Fruit fly (Drosophila melanogaster) whole organism, prepupa: ENCODE results near the gene rho.

Experiments used
- CG10631 ChIP-seq: fragments of 200-800 bp; sonication (Bioruptor generic); optimal IDR thresholded peaks from 2 replicates; lab custom pipeline; 2016; ENCODE audit warnings: missing biosample characterization, missing genetic modification characterization
- CG10669 ChIP-seq: fragments of 200-800 bp; sonication (Bioruptor generic); optimal IDR thresholded peaks from 3 replicates; lab custom pipeline; 2018; ENCODE audit warnings: missing biosample characterization, mild to moderate bottlenecking, missing genetic modification characterization, moderate library complexity
- CG11294 ChIP-seq: fragments of 200-800 bp; sonication (Bioruptor generic); IDR thresholded peaks from 2 replicates; pipeline ENCODE4 v1.3.6; 2022; ENCODE audit warnings: missing biosample characterization, missing genetic modification characterization
- CG11762 ChIP-seq: fragments of 200-800 bp; sonication (Bioruptor generic); optimal IDR thresholded peaks from 3 replicates; lab custom pipeline; 2016; ENCODE audit warnings: missing biosample characterization, missing genetic modification characterization; ENCODE audit not compliant: insufficient read depth
- CG11902 ChIP-seq: fragments of 200-800 bp; sonication (Bioruptor generic); optimal IDR thresholded peaks from 3 replicates; lab custom pipeline; 2016; ENCODE audit warnings: missing biosample characterization, missing genetic modification characterization
- CG16779 ChIP-seq: fragments of 200-800 bp; sonication (Bioruptor generic); optimal IDR thresholded peaks from 3 replicates; lab custom pipeline; 2017; ENCODE audit warnings: missing biosample characterization, mild to moderate bottlenecking, missing genetic modification characterization
- CG32006 ChIP-seq: fragments of 200-800 bp; sonication (Bioruptor generic); optimal IDR thresholded peaks from 3 replicates; lab custom pipeline; 2017; ENCODE audit warnings: missing biosample characterization, mild to moderate bottlenecking, missing genetic modification characterization
- CG34406 ChIP-seq: fragments of 200-800 bp; sonication (Bioruptor generic); optimal IDR thresholded peaks from 3 replicates; lab custom pipeline; 2016; ENCODE audit warnings: missing biosample characterization, missing genetic modification characterization
- CG4318 ChIP-seq: fragments of 200-800 bp; sonication (Bioruptor generic); optimal IDR thresholded peaks from 3 replicates; lab custom pipeline; 2017; ENCODE audit warnings: missing biosample characterization, mild to moderate bottlenecking, missing genetic modification characterization
- CG6163 ChIP-seq: fragments of 200-800 bp; sonication (Bioruptor generic); IDR thresholded peaks from 3 replicates; pipeline ENCODE4 v1.3.6; 2022; ENCODE audit warnings: missing biosample characterization, missing genetic modification characterization
- CG6276 ChIP-seq: fragments of 200-800 bp; sonication (Bioruptor generic); optimal IDR thresholded peaks from 2 replicates; lab custom pipeline; 2017; ENCODE audit warnings: missing biosample characterization, mild to moderate bottlenecking, missing genetic modification characterization
- CG6792 ChIP-seq: fragments of 200-800 bp; sonication (Bioruptor generic); optimal IDR thresholded peaks from 3 replicates; lab custom pipeline; 2016; ENCODE audit warnings: missing biosample characterization, missing genetic modification characterization
- CG6808 ChIP-seq: fragments of 200-800 bp; sonication (Bioruptor generic); optimal IDR thresholded peaks from 3 replicates; lab custom pipeline; 2017; ENCODE audit warnings: missing biosample characterization, missing genetic modification characterization, mild to moderate bottlenecking, moderate library complexity, missing genetic modification reagents
- CG6854 ChIP-seq: fragments of 200-800 bp; sonication (Bioruptor generic); optimal IDR thresholded peaks from 2 replicates; lab custom pipeline; 2017; ENCODE audit warnings: missing biosample characterization, mild to moderate bottlenecking, missing genetic modification characterization
- CG7368 ChIP-seq: fragments of 200-800 bp; sonication (Bioruptor generic); optimal IDR thresholded peaks from 3 replicates; lab custom pipeline; 2016; ENCODE audit warnings: missing biosample characterization, missing genetic modification characterization
- CG8319 ChIP-seq: fragments of 200-800 bp; sonication (Bioruptor generic); optimal IDR thresholded peaks from 3 replicates; lab custom pipeline; 2016; ENCODE audit warnings: missing biosample characterization, missing genetic modification characterization
- CG8632 ChIP-seq: fragments of 200-800 bp; sonication (Bioruptor generic); optimal IDR thresholded peaks from 3 replicates; lab custom pipeline; 2016; ENCODE audit warnings: missing biosample characterization, missing genetic modification characterization
- CG9139 ChIP-seq: fragments of 200-800 bp; sonication (Bioruptor generic); optimal IDR thresholded peaks from 3 replicates; lab custom pipeline; 2017; ENCODE audit warnings: missing biosample characterization, mild to moderate bottlenecking, missing genetic modification characterization
- Eip75B ChIP-seq: fragments of 200-800 bp; sonication (Bioruptor generic); optimal IDR thresholded peaks from 3 replicates; lab custom pipeline; 2016; ENCODE audit warnings: missing biosample characterization, missing genetic modification characterization
- Eip78C ChIP-seq: fragments of 200-800 bp; sonication (Bioruptor generic); peaks from one replicate; lab custom pipeline; 2016; ENCODE audit warnings: missing biosample characterization, missing genetic modification characterization
- Eip93F ChIP-seq: fragments of 200-800 bp; sonication (Bioruptor generic); optimal IDR thresholded peaks from 2 replicates; lab custom pipeline; 2016; ENCODE audit warnings: missing biosample characterization, mild to moderate bottlenecking, missing genetic modification characterization
- Ets21C ChIP-seq: fragments of 200-800 bp; sonication (Bioruptor generic); optimal IDR thresholded peaks from 3 replicates; lab custom pipeline; 2016; ENCODE audit warnings: missing biosample characterization, missing genetic modification characterization
- Ets96B ChIP-seq: fragments of 200-800 bp; optimal IDR thresholded peaks from 2 replicates; lab custom pipeline; 2019; ENCODE audit warnings: missing biosample characterization, mild to moderate bottlenecking, missing genetic modification characterization, moderate library complexity
- Hr39 ChIP-seq: fragments of 200-800 bp; sonication (Bioruptor generic); optimal IDR thresholded peaks from 2 replicates; lab custom pipeline; 2016; ENCODE audit warnings: missing biosample characterization, missing genetic modification characterization
- Hr4 ChIP-seq: fragments of 200-800 bp; sonication (Bioruptor generic); optimal IDR thresholded peaks from 3 replicates; lab custom pipeline; 2016; ENCODE audit warnings: missing biosample characterization, missing genetic modification characterization
- Lpt ChIP-seq: fragments of 200-800 bp; sonication (Bioruptor generic); optimal IDR thresholded peaks from 3 replicates; lab custom pipeline; 2016; ENCODE audit warnings: missing biosample characterization, missing genetic modification characterization
- Met ChIP-seq: fragments of 200-800 bp; sonication (Bioruptor generic); optimal IDR thresholded peaks from 3 replicates; lab custom pipeline; 2016; ENCODE audit warnings: missing biosample characterization, missing genetic modification characterization
- OdsH ChIP-seq: fragments of 200-800 bp; sonication (Bioruptor generic); optimal IDR thresholded peaks from 3 replicates; lab custom pipeline; 2016; ENCODE audit warnings: missing biosample characterization, missing genetic modification characterization
- Smox ChIP-seq: fragments of 200-800 bp; sonication (Bioruptor generic); optimal IDR thresholded peaks from 3 replicates; lab custom pipeline; 2016; ENCODE audit warnings: missing biosample characterization, missing genetic modification characterization
- Sox102F ChIP-seq: fragments of 200-800 bp; sonication (Bioruptor generic); optimal IDR thresholded peaks from 2 replicates; lab custom pipeline; 2016; ENCODE audit warnings: missing biosample characterization, mild to moderate bottlenecking, missing genetic modification characterization
- Sox14 ChIP-seq: fragments of 200-800 bp; sonication (Bioruptor generic); optimal IDR thresholded peaks from 3 replicates; lab custom pipeline; 2016; ENCODE audit warnings: missing biosample characterization, missing genetic modification characterization
- Sox15 ChIP-seq: fragments of 200-800 bp; sonication (Bioruptor generic); optimal IDR thresholded peaks from 3 replicates; lab custom pipeline; 2016; ENCODE audit warnings: missing biosample characterization, missing genetic modification characterization
- achi ChIP-seq: fragments of 200-800 bp; sonication (Bioruptor generic); optimal IDR thresholded peaks from 3 replicates; lab custom pipeline; 2016; ENCODE audit warnings: missing biosample characterization, missing genetic modification characterization
- acj6 ChIP-seq: fragments of 200-800 bp; sonication (Bioruptor generic); optimal IDR thresholded peaks from 3 replicates; lab custom pipeline; 2016; ENCODE audit warnings: missing biosample characterization, missing genetic modification characterization
- cyc ChIP-seq: fragments of 200-800 bp; sonication (Bioruptor generic); optimal IDR thresholded peaks from 3 replicates; lab custom pipeline; 2016; ENCODE audit warnings: missing biosample characterization, missing genetic modification characterization
- dac ChIP-seq: fragments of 200-800 bp; sonication (Bioruptor generic); optimal IDR thresholded peaks from 2 replicates; lab custom pipeline; 2017; ENCODE audit warnings: missing biosample characterization, mild to moderate bottlenecking, missing genetic modification characterization
- eg ChIP-seq: fragments of 200-800 bp; sonication (Bioruptor generic); IDR thresholded peaks from 3 replicates; pipeline ENCODE4 v1.3.6; 2022; ENCODE audit warnings: missing biosample characterization, missing genetic modification characterization
- esn ChIP-seq: fragments of 200-800 bp; sonication (Bioruptor generic); optimal IDR thresholded peaks from 2 replicates; lab custom pipeline; 2016; ENCODE audit warnings: missing biosample characterization, mild to moderate bottlenecking, missing genetic modification characterization, moderate library complexity
- fd59A ChIP-seq: fragments of 200-800 bp; sonication (Bioruptor generic); optimal IDR thresholded peaks from 2 replicates; lab custom pipeline; 2017; ENCODE audit warnings: missing biosample characterization, mild to moderate bottlenecking, missing genetic modification characterization, missing genetic modification reagents
- fkh ChIP-seq: fragments of 200-800 bp; sonication (Bioruptor generic); optimal IDR thresholded peaks from 3 replicates; lab custom pipeline; 2017; ENCODE audit warnings: missing biosample characterization, mild to moderate bottlenecking, missing genetic modification characterization, moderate library complexity
- lz ChIP-seq: fragments of 200-800 bp; sonication (Bioruptor generic); optimal IDR thresholded peaks from 3 replicates; lab custom pipeline; 2016; ENCODE audit warnings: missing biosample characterization, missing genetic modification characterization
- net ChIP-seq: fragments of 200-800 bp; sonication (Bioruptor generic); optimal IDR thresholded peaks from 3 replicates; lab custom pipeline; 2016; ENCODE audit warnings: missing biosample characterization, missing genetic modification characterization
- pdm3 ChIP-seq: fragments of 200-800 bp; sonication (Bioruptor generic); optimal IDR thresholded peaks from 3 replicates; lab custom pipeline; 2016; ENCODE audit warnings: missing biosample characterization, missing genetic modification characterization
- salr ChIP-seq, 2 experiments: fragments of 200-800 bp; sonication (Bioruptor generic); optimal IDR thresholded peaks; 3 replicates each; lab custom pipeline; 2016 to 2018; ENCODE audit warnings: missing biosample characterization in 2 of 2, missing genetic modification characterization in 2 of 2, mild to moderate bottlenecking in 1 of 2
- spab ChIP-seq: fragments of 200-800 bp; sonication (Bioruptor generic); optimal IDR thresholded peaks from 2 replicates; lab custom pipeline; 2017; ENCODE audit warnings: missing biosample characterization, mild to moderate bottlenecking, missing genetic modification characterization, missing genetic modification reagents
- ss ChIP-seq, 2 experiments: fragments of 200-800 bp; sonication (Bioruptor generic); optimal IDR thresholded peaks; 2 replicates in 1 of 2; 3 replicates in 1 of 2; lab custom pipeline; 2017 to 2018; ENCODE audit warnings: mild to moderate bottlenecking in 2 of 2, missing biosample characterization in 2 of 2, missing genetic modification characterization in 2 of 2, moderate library complexity in 1 of 2
- svp ChIP-seq: fragments of 200-800 bp; sonication (Bioruptor generic); peaks from one replicate; lab custom pipeline; 2016; ENCODE audit warnings: missing biosample characterization, missing genetic modification characterization
- topi ChIP-seq: fragments of 200-800 bp; sonication (Bioruptor generic); optimal IDR thresholded peaks from 3 replicates; lab custom pipeline; 2016; ENCODE audit warnings: missing biosample characterization, missing genetic modification characterization
- vri ChIP-seq: fragments of 200-800 bp; sonication (Bioruptor generic); optimal IDR thresholded peaks from 3 replicates; lab custom pipeline; 2016; ENCODE audit warnings: missing biosample characterization, mild to moderate bottlenecking, missing genetic modification characterization

Gene rho

DNA sequence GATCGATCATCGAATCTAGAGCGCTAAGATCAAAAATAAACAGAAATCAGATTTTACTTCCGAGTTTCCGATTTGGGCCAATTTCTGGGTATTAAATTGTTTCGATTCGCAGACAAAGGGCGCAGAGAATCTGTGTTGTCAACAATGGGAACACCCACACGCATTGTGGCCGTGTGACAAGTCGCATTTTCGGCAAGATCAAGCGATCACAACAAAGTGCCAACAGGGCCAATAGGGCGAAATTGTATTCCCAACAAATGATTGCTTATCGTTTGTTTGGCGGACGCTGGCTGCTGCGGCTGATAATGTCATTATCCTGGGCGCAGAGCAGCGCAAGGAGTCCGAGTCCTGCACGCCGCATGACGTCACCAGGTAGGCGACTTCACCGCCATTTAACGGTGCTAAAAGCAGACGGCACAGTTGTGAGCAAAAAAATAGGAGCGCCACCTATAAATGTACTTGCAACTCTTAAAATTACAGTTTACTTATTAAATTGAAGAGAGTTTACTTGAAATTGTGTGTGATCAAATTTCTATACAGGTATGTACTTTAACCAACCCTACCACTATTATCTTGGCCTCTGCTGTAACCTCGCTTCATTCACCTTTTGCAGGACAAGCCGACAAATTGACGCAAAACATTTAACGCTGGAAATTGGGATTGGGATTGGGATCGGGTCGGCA, 15.5 kb downstream of the rho start (continued):
- TF ChIP-seq Eip93F, result no peak
- peak in 1 of 2 experiments; percentile 18 for TF ChIP-seq salr (GFP tag; optimal IDR thresholded peaks at IDR 0.05; lab: Kevin White, UChicago)
- peak; percentile 49 for TF ChIP-seq cyc (GFP tag; lab: Kevin White, UChicago)
- peak; percentile 54 for TF ChIP-seq acj6 (GFP tag; lab: Kevin White, UChicago)
- peak; percentile 35 for TF ChIP-seq CG6808 (GFP tag; lab: Kevin White, UChicago)
- no peak for TF ChIP-seq Lpt (GFP tag; lab: Kevin White, UChicago)
- peak; percentile 27 for TF ChIP-seq achi
- TF ChIP-seq spab, result peak; percentile 25
- TF ChIP-seq Ets21C (GFP tag; lab: Kevin White, UChicago), result peak; percentile 28
- TF ChIP-seq Hr39, result peak; percentile 70
- TF ChIP-seq Eip78C (GFP tag; lab: Kevin White, UChicago), result no peak
- peak; percentile 36 for TF ChIP-seq CG10669 (GFP tag; lab: Kevin White, UChicago)
- peak; percentile 62 for TF ChIP-seq Met
- peak; percentile 6 for TF ChIP-seq CG8319 (GFP tag; lab: Kevin White, UChicago)
- TF ChIP-seq CG32006, result peak; percentile 36
- TF ChIP-seq CG6792 (GFP tag; lab: Kevin White, UChicago), result peak; percentile 45

DNA sequence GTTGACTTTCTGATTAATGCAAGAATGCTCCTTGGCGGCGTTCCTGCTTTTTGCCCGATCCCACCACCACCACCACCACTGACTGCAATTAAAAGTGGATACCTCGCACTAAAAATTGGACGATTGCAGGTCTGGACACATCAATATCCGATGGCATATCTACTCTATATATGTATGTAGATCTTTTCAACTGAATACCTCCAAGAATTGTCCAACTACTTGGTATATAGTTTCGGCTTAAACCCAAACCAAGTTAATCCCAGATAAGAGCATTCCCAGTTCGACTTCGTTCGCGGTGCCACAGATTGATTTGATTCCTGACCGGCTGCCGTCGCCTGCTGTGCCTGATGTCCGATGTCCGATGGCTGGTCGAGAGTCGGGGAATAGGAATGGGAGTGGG, 21.1 kb downstream of the rho start:
- no peak for TF ChIP-seq CG11762 (GFP tag; lab: Kevin White, UChicago)
- TF ChIP-seq OdsH, result no peak
- no peak for TF ChIP-seq CG6854
- no peak for TF ChIP-seq pdm3 (GFP tag; lab: Kevin White, UChicago)
- no peak for TF ChIP-seq eg (GFP tag; lab: Robert Waterston, UW)
- TF ChIP-seq CG34406 (GFP tag; lab: Kevin White, UChicago), result no peak
- peak; percentile 9 for TF ChIP-seq CG6276 (GFP tag; lab: Kevin White, UChicago)
- TF ChIP-seq Ets96B (tag; lab: Kevin White, UChicago), result peak; percentile 56
- TF ChIP-seq fkh (GFP tag; lab: Kevin White, UChicago), result no peak
- TF ChIP-seq cyc (GFP tag; lab: Kevin White, UChicago), result peak; percentile 29
- no peak for TF ChIP-seq CG8632 (GFP tag; lab: Kevin White, UChicago)
- no peak for TF ChIP-seq net (GFP tag; lab: Kevin White, UChicago)
- no peak for TF ChIP-seq esn
- no peak for TF ChIP-seq Hr39
- TF ChIP-seq Sox15, result no peak
- TF ChIP-seq CG10631, result peak; percentile 2
- TF ChIP-seq Sox102F, result no peak
- no peak for TF ChIP-seq lz
- TF ChIP-seq dac (GFP tag; lab: Kevin White, UChicago), result no peak
- no peak for TF ChIP-seq vri (GFP tag; lab: Kevin White, UChicago)
- TF ChIP-seq CG9139 (GFP tag; lab: Kevin White, UChicago), result no peak
- TF ChIP-seq Met, result no peak
- TF ChIP-seq Hr4 (GFP tag; lab: Kevin White, UChicago), result no peak
- TF ChIP-seq CG7368, result no peak
- TF ChIP-seq fd59A (GFP tag; lab: Kevin White, UChicago), result no peak
- TF ChIP-seq CG10669 (GFP tag; lab: Kevin White, UChicago), result peak; percentile 28
- no peak for TF ChIP-seq CG8319 (GFP tag; lab: Kevin White, UChicago)
- TF ChIP-seq CG11902, result no peak
- peak; percentile 62 for TF ChIP-seq svp (GFP tag; lab: Kevin White, UChicago)
- no peak for TF ChIP-seq CG11294 (GFP tag; lab: Robert Waterston, UW)
- TF ChIP-seq CG6163, result peak; percentile 57
- no peak for TF ChIP-seq CG32006
- TF ChIP-seq Sox14 (GFP tag; lab: Kevin White, UChicago), result no peak
- TF ChIP-seq Ets21C (GFP tag; lab: Kevin White, UChicago), result no peak
- peak; percentile 21 for TF ChIP-seq topi (GFP tag; lab: Kevin White, UChicago)
- TF ChIP-seq acj6 (GFP tag; lab: Kevin White, UChicago), result no peak
- TF ChIP-seq Smox (GFP tag; lab: Kevin White, UChicago), result no peak
- peak; percentile 11 for TF ChIP-seq Eip75B (GFP tag; lab: Kevin White, UChicago)
- TF ChIP-seq CG4318 (GFP tag; lab: Kevin White, UChicago), result no peak
- TF ChIP-seq CG16779 (tag; lab: Kevin White, UChicago), result peak; percentile 17
- TF ChIP-seq Eip93F, result no peak
- no peak for TF ChIP-seq ss (GFP tag; optimal IDR thresholded peaks at IDR 0.05; lab: Kevin White, UChicago)
